Fruit fly (Drosophila melanogaster): ENCODE results near the gene Fhos.

Fhos gene

DNA sequence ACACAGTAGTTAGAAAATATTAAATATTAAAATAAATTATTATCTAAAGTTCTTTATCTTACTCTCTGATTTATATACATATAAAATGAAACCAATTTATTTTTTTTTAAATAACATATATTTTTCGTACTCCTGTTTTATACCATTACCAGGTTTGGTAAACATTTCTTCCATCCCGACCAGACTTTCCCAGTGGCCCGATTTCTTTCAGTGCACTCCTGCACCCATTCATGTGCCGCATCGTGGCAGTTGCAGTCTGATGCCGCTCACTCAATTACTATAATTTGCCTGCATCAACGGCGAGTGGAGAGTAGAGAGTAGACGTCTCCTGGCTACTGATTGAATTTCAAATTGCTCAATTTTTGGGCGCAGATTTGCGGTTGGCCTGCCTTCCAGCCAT lies 45.6 kb upstream of the Fhos start:
- TF ChIP-seq ss (GFP tag; optimal IDR thresholded peaks at IDR 0.05) (peak in 1 of 2 experiments; percentile 22), svp (GFP tag) (peak; percentile 71), cyc (GFP tag; optimal IDR thresholded peaks at IDR 0.05) (peak; percentile 11), Smox (GFP tag; optimal IDR thresholded peaks at IDR 0.05) (peak; percentile 18), Hr4 (GFP tag; optimal IDR thresholded peaks at IDR 0.05) (no peak), CG34406 (GFP tag; optimal IDR thresholded peaks at IDR 0.05) (peak; percentile 28), CG7368 (GFP tag; optimal IDR thresholded peaks at IDR 0.05) (no peak), Hr38 (GFP tag; optimal IDR thresholded peaks at IDR 0.05) (no peak), dac (GFP tag; optimal IDR thresholded peaks at IDR 0.05) (no peak), CG11762 (GFP tag; optimal IDR thresholded peaks at IDR 0.05; ENCODE audit: insufficient read depth) (peak; percentile 30), lz (GFP tag; optimal IDR thresholded peaks at IDR 0.05) (no peak), CG3032 (tag; optimal IDR thresholded peaks at IDR 0.05) (peak; percentile 30), achi (GFP tag; optimal IDR thresholded peaks at IDR 0.05) (peak; percentile 10), CG8119 (GFP tag; IDR thresholded peaks at IDR 0.05) (no peak), Sox102F (GFP tag; optimal IDR thresholded peaks at IDR 0.05) (no peak), eg (GFP tag; IDR thresholded peaks at IDR 0.05) (0 out of 3 replicates have a peak, but pooled peaks have one; percentile 15), CG10631 (GFP tag; optimal IDR thresholded peaks at IDR 0.05) (peak; percentile 6), OdsH (GFP tag; optimal IDR thresholded peaks at IDR 0.05) (peak; percentile 31), esn (GFP tag; optimal IDR thresholded peaks at IDR 0.05) (peak; percentile 37), pdm3 (GFP tag; optimal IDR thresholded peaks at IDR 0.05) (no peak), CG8632 (GFP tag; optimal IDR thresholded peaks at IDR 0.05) (peak; percentile 22), Eip78C (GFP tag) (peak; percentile 79), CG11902 (GFP tag; optimal IDR thresholded peaks at IDR 0.05) (no peak), CG3919 (GFP tag; optimal IDR thresholded peaks at IDR 0.05) (peak; percentile 37), acj6 (GFP tag; optimal IDR thresholded peaks at IDR 0.05) (peak; percentile 13), CG6276 (GFP tag; optimal IDR thresholded peaks at IDR 0.05) (no peak), Sox14 (GFP tag; optimal IDR thresholded peaks at IDR 0.05) (no peak), Hr39 (GFP tag; optimal IDR thresholded peaks at IDR 0.05) (no peak), CG6163 (GFP tag; IDR thresholded peaks at IDR 0.05) (0 out of 3 replicates have a peak, but pooled peaks have one; percentile 43), fd85E (GFP tag; optimal IDR thresholded peaks at IDR 0.05) (no peak), Met (GFP tag; optimal IDR thresholded peaks at IDR 0.05) (peak; percentile 3), CG32006 (GFP tag; optimal IDR thresholded peaks at IDR 0.05) (peak; percentile 50)

- TF ChIP-seq CG6854 (GFP tag; optimal IDR thresholded peaks at IDR 0.05) (no peak), vri (GFP tag; optimal IDR thresholded peaks at IDR 0.05) (peak; percentile 19)
These were observed 44.6 kb upstream of the Fhos start for dm6 chr3L:8708856-8709255.

DNA sequence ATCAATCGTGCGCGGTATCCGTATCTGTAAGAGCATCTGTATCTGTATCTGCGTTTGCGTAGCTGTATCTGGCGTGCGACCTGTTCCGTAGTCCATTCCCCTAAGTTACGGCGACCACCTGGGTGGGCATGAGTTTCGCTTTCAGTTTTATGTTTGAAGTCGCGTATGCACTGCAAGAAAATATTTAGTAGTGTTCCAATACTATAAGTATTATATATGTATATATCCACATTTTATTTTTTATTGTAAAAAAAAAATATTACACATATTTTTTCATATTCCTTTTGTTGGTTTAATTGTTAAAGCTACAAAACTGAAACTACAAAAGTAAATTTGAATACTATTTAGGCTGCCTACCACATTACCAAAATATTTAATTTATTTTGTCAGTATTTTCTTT lies 40.5 kb upstream of the Fhos start:
- TF ChIP-seq CG32006 (GFP tag; optimal IDR thresholded peaks at IDR 0.05) (peak; percentile 33), fd85E (GFP tag; optimal IDR thresholded peaks at IDR 0.05) (no peak), achi (GFP tag; optimal IDR thresholded peaks at IDR 0.05) (peak; percentile 13), Hr38 (GFP tag; optimal IDR thresholded peaks at IDR 0.05) (no peak), eg (GFP tag; IDR thresholded peaks at IDR 0.05) (no peak), CG8119 (GFP tag; IDR thresholded peaks at IDR 0.05) (0 out of 3 replicates have a peak, but pooled peaks have one; percentile 31), CG11294 (GFP tag; IDR thresholded peaks at IDR 0.05) (no peak), CG6792 (GFP tag; optimal IDR thresholded peaks at IDR 0.05) (peak; percentile 9), net (GFP tag; optimal IDR thresholded peaks at IDR 0.05) (no peak), CG15336 (GFP tag; IDR thresholded peaks at IDR 0.05) (no peak), CG34406 (GFP tag; optimal IDR thresholded peaks at IDR 0.05) (peak; percentile 35), esn (GFP tag; optimal IDR thresholded peaks at IDR 0.05) (peak; percentile 18), Eip93F (GFP tag; optimal IDR thresholded peaks at IDR 0.05) (no peak), CG11762 (GFP tag; optimal IDR thresholded peaks at IDR 0.05; ENCODE audit: insufficient read depth) (no peak), Hr4 (GFP tag; optimal IDR thresholded peaks at IDR 0.05) (no peak), dsx (GFP tag; optimal IDR thresholded peaks at IDR 0.05; ENCODE audit: poor library complexity, severe bottlenecking) (no peak), CG3032 (tag; optimal IDR thresholded peaks at IDR 0.05) (peak; percentile 26), CG10631 (GFP tag; optimal IDR thresholded peaks at IDR 0.05) (no peak), salr (GFP tag; optimal IDR thresholded peaks at IDR 0.05) (no peak), pdm3 (GFP tag; optimal IDR thresholded peaks at IDR 0.05) (no peak), lz (GFP tag; optimal IDR thresholded peaks at IDR 0.05) (no peak), svp (GFP tag) (no peak), Blimp-1 (GFP tag; optimal IDR thresholded peaks at IDR 0.05) (peak; percentile 30), Ets96B (tag; optimal IDR thresholded peaks at IDR 0.05) (peak; percentile 6), fd59A (GFP tag; optimal IDR thresholded peaks at IDR 0.05) (no peak), CG6163 (GFP tag; IDR thresholded peaks at IDR 0.05) (0 out of 3 replicates have a peak, but pooled peaks have one; percentile 19), CG1621 (tag; optimal IDR thresholded peaks at IDR 0.05) (no peak), CG9139 (GFP tag; optimal IDR thresholded peaks at IDR 0.05) (no peak), Eip75B (GFP tag; optimal IDR thresholded peaks at IDR 0.05) (no peak), CG6276 (GFP tag; optimal IDR thresholded peaks at IDR 0.05) (no peak), Sox102F (GFP tag; optimal IDR thresholded peaks at IDR 0.05) (no peak)
